Fruit fly (Drosophila melanogaster) whole organism, embryonic: ENCODE results near the gene Neto.

Experiments used
- Ada2b ChIP-seq: fragments of 200-800 bp; sonication (Bioruptor generic); IDR thresholded peaks from 2 replicates; pipeline ENCODE4 v1.3.6; 2022; ENCODE audit warnings: missing biosample characterization, missing genetic modification characterization
- BEAF-32 ChIP-seq: fragments of 200-800 bp; sonication (Bioruptor generic); optimal IDR thresholded peaks from 3 replicates; lab custom pipeline; 2017; ENCODE audit warnings: missing biosample characterization, missing genetic modification characterization, mild to moderate bottlenecking, moderate library complexity, missing genetic modification reagents
- Bgb ChIP-seq: fragments of 200-800 bp; sonication (Bioruptor generic); IDR thresholded peaks from 2 replicates; pipeline ENCODE4 v1.3.6; 2022; ENCODE audit warnings: missing biosample characterization, missing genetic modification characterization; ENCODE audit not compliant: partially characterized antibody
- Blimp-1 ChIP-seq: fragments of 200-800 bp; sonication (Bioruptor generic); optimal IDR thresholded peaks from 3 replicates; lab custom pipeline; 2018; ENCODE audit warnings: missing biosample characterization, missing genetic modification characterization, mild to moderate bottlenecking, moderate library complexity, missing genetic modification reagents
- Bteb2 ChIP-seq: fragments of 200-800 bp; sonication (Bioruptor generic); optimal IDR thresholded peaks from 2 replicates; lab custom pipeline; 2016; ENCODE audit warnings: missing biosample characterization, missing genetic modification characterization
- CG10979 ChIP-seq: fragments of 200-800 bp; sonication (Bioruptor generic); optimal IDR thresholded peaks from 2 replicates; lab custom pipeline; 2018; ENCODE audit warnings: missing biosample characterization, mild to moderate bottlenecking, missing genetic modification characterization, moderate library complexity
- CG12104 ChIP-seq: fragments of 200-800 bp; sonication (Bioruptor generic); optimal IDR thresholded peaks from 3 replicates; lab custom pipeline; 2016; ENCODE audit warnings: missing biosample characterization, missing genetic modification characterization
- CG12769 ChIP-seq: fragments of 200-800 bp; sonication (Bioruptor generic); optimal IDR thresholded peaks from 2 replicates; lab custom pipeline; 2019; ENCODE audit warnings: missing biosample characterization, mild to moderate bottlenecking, missing genetic modification characterization, moderate library complexity
- CG15011 ChIP-seq: fragments of 200-800 bp; sonication (Bioruptor generic); optimal IDR thresholded peaks from 3 replicates; lab custom pipeline; 2018; ENCODE audit warnings: missing biosample characterization, mild to moderate bottlenecking, missing genetic modification characterization
- CG15269 ChIP-seq: fragments of 200-800 bp; sonication (Bioruptor generic); optimal IDR thresholded peaks from 2 replicates; lab custom pipeline; 2018; ENCODE audit warnings: missing biosample characterization, mild to moderate bottlenecking, missing genetic modification characterization, moderate library complexity
- CG17186 ChIP-seq: fragments of 200-800 bp; sonication (Bioruptor generic); optimal IDR thresholded peaks from 3 replicates; lab custom pipeline; 2017; ENCODE audit warnings: missing biosample characterization, missing genetic modification reagents, missing genetic modification characterization
- CG17361 ChIP-seq: fragments of 200-800 bp; sonication (Bioruptor generic); IDR thresholded peaks from 3 replicates; pipeline ENCODE4 v1.3.6; 2022; ENCODE audit warnings: missing biosample characterization, missing genetic modification characterization
- CG18599 ChIP-seq: fragments of 200-800 bp; sonication (Bioruptor generic); optimal IDR thresholded peaks from 3 replicates; lab custom pipeline; 2017; ENCODE audit warnings: missing biosample characterization, missing genetic modification characterization, mild to moderate bottlenecking, moderate library complexity, missing genetic modification reagents
- CG30403 ChIP-seq: fragments of 200-800 bp; sonication (Bioruptor generic); optimal IDR thresholded peaks from 3 replicates; lab custom pipeline; 2016; ENCODE audit warnings: missing biosample characterization, missing genetic modification characterization
- CG30431 ChIP-seq: fragments of 200-800 bp; sonication (Bioruptor generic); optimal IDR thresholded peaks from 2 replicates; lab custom pipeline; 2017; ENCODE audit warnings: missing biosample characterization, missing genetic modification characterization
- CG4617 ChIP-seq: fragments of 200-800 bp; sonication (Bioruptor generic); optimal IDR thresholded peaks from 3 replicates; lab custom pipeline; 2016; ENCODE audit warnings: missing biosample characterization, missing genetic modification characterization, borderline replicate concordance
- CG6175 ChIP-seq: fragments of 200-800 bp; sonication (Bioruptor generic); IDR thresholded peaks from 3 replicates; pipeline ENCODE4 v1.3.6; 2022; ENCODE audit warnings: missing biosample characterization, missing genetic modification characterization
- CG6272 ChIP-seq: fragments of 200-800 bp; sonication (Bioruptor generic); IDR thresholded peaks from 2 replicates; pipeline ENCODE4 v1.3.6; 2022; ENCODE audit warnings: missing biosample characterization, missing genetic modification characterization
- CG7271 ChIP-seq: fragments of 200-800 bp; sonication (Bioruptor generic); optimal IDR thresholded peaks from 2 replicates; lab custom pipeline; 2018; ENCODE audit warnings: missing biosample characterization, mild to moderate bottlenecking, missing genetic modification characterization, moderate library complexity
- CG9932 ChIP-seq: fragments of 200-800 bp; sonication (Bioruptor generic); IDR thresholded peaks from 2 replicates; pipeline ENCODE4 v1.3.6; 2022; ENCODE audit warnings: missing biosample characterization, missing genetic modification characterization
- Fer2 ChIP-seq: fragments of 200-800 bp; sonication (Bioruptor generic); optimal IDR thresholded peaks from 2 replicates; lab custom pipeline; 2018; ENCODE audit warnings: missing biosample characterization, mild to moderate bottlenecking, missing genetic modification characterization, moderate library complexity
- HLH54F ChIP-seq: fragments of 200-800 bp; sonication (Bioruptor generic); optimal IDR thresholded peaks from 3 replicates; lab custom pipeline; 2016; ENCODE audit warnings: missing biosample characterization, missing genetic modification characterization
- Hey ChIP-seq: fragments of 200-800 bp; sonication (Bioruptor generic); optimal IDR thresholded peaks from 3 replicates; lab custom pipeline; 2018; ENCODE audit warnings: missing biosample characterization, mild to moderate bottlenecking, missing genetic modification characterization
- Hmx ChIP-seq: fragments of 200-800 bp; sonication (Bioruptor generic); optimal IDR thresholded peaks from 2 replicates; lab custom pipeline; 2016; ENCODE audit warnings: missing biosample characterization, missing genetic modification characterization
- MESR4 ChIP-seq: fragments of 200-800 bp; sonication (Bioruptor generic); optimal IDR thresholded peaks from 2 replicates; lab custom pipeline; 2018; ENCODE audit warnings: missing biosample characterization, mild to moderate bottlenecking, missing genetic modification characterization, moderate library complexity
- Med ChIP-seq: fragments of 200-800 bp; sonication (Bioruptor generic); peaks from one replicate; lab custom pipeline; 2016; ENCODE audit warnings: missing biosample characterization, missing genetic modification characterization, mild to moderate bottlenecking, inconsistent platforms, moderate library complexity
- NC2β ChIP-seq: fragments of 200-800 bp; sonication (Bioruptor generic); optimal IDR thresholded peaks from 2 replicates; lab custom pipeline; 2016; ENCODE audit warnings: missing biosample characterization, missing genetic modification characterization
- NfI ChIP-seq: fragments of 200-800 bp; sonication (Bioruptor generic); optimal IDR thresholded peaks from 3 replicates; lab custom pipeline; 2018; ENCODE audit warnings: missing biosample characterization, mild to moderate bottlenecking, missing genetic modification characterization, moderate library complexity
- Poxn ChIP-seq: fragments of 200-800 bp; sonication (Bioruptor generic); IDR thresholded peaks from 2 replicates; pipeline ENCODE4 v1.3.6; 2022; ENCODE audit warnings: missing biosample characterization, missing genetic modification characterization
- Scr ChIP-seq: fragments of 200-800 bp; sonication (Bioruptor generic); IDR thresholded peaks from 2 replicates; pipeline ENCODE4 v1.3.6; 2022; ENCODE audit warnings: missing biosample characterization, missing genetic modification characterization; ENCODE audit not compliant: partially characterized antibody
- aop ChIP-seq: fragments of 200-800 bp; sonication (Bioruptor generic); IDR thresholded peaks from 2 replicates; pipeline ENCODE4 v1.3.6; 2022; ENCODE audit warnings: missing biosample characterization, missing genetic modification characterization
- ap ChIP-seq: fragments of 200-800 bp; sonication (Bioruptor generic); IDR thresholded peaks from 2 replicates; pipeline ENCODE4 v1.3.6; 2022; ENCODE audit warnings: missing biosample characterization, missing genetic modification characterization
- bigmax ChIP-seq: fragments of 200-800 bp; sonication (Bioruptor generic); optimal IDR thresholded peaks from 2 replicates; lab custom pipeline; 2018; ENCODE audit warnings: missing biosample characterization, mild to moderate bottlenecking, missing genetic modification characterization
- btn ChIP-seq: fragments of 200-800 bp; sonication (Bioruptor generic); optimal IDR thresholded peaks from 2 replicates; lab custom pipeline; 2016; ENCODE audit warnings: missing biosample characterization, missing genetic modification characterization
- caup ChIP-seq: fragments of 200-800 bp; sonication (Bioruptor generic); optimal IDR thresholded peaks from 3 replicates; lab custom pipeline; 2017; ENCODE audit warnings: missing biosample characterization, mild to moderate bottlenecking, missing genetic modification characterization, moderate library complexity; ENCODE audit not compliant: severe bottlenecking
- chn ChIP-seq: fragments of 200-800 bp; sonication (Bioruptor generic); optimal IDR thresholded peaks from 2 replicates; lab custom pipeline; 2016; ENCODE audit warnings: missing biosample characterization, missing genetic modification characterization
- disco-r ChIP-seq: fragments of 200-800 bp; sonication (Bioruptor generic); optimal IDR thresholded peaks from 2 replicates; lab custom pipeline; 2016; ENCODE audit warnings: missing biosample characterization, missing genetic modification characterization
- gsb ChIP-seq: fragments of 200-800 bp; sonication (Bioruptor generic); IDR thresholded peaks from 2 replicates; pipeline ENCODE4 v1.3.6; 2022; ENCODE audit warnings: missing biosample characterization, missing genetic modification characterization
- her ChIP-seq: fragments of 200-800 bp; sonication (Bioruptor generic); optimal IDR thresholded peaks from 2 replicates; lab custom pipeline; 2016; ENCODE audit warnings: missing biosample characterization, missing genetic modification characterization
- inv ChIP-seq: fragments of 200-800 bp; sonication (Bioruptor generic); IDR thresholded peaks from 2 replicates; pipeline ENCODE4 v1.3.6; 2022; ENCODE audit warnings: missing biosample characterization, missing genetic modification characterization; ENCODE audit not compliant: partially characterized antibody
- nerfin-2 ChIP-seq: fragments of 200-800 bp; sonication (Bioruptor generic); IDR thresholded peaks from 2 replicates; pipeline ENCODE4 v1.3.6; 2022; ENCODE audit warnings: missing biosample characterization, missing genetic modification characterization; ENCODE audit not compliant: partially characterized antibody
- nom ChIP-seq: fragments of 200-800 bp; sonication (Bioruptor generic); optimal IDR thresholded peaks from 2 replicates; lab custom pipeline; 2017; ENCODE audit warnings: missing biosample characterization, missing genetic modification characterization, mild to moderate bottlenecking, moderate library complexity, missing genetic modification reagents
- org-1 ChIP-seq: fragments of 200-800 bp; sonication (Bioruptor generic); optimal IDR thresholded peaks from 2 replicates; lab custom pipeline; 2017; ENCODE audit warnings: missing biosample characterization, missing genetic modification characterization
- salm ChIP-seq: fragments of 200-800 bp; sonication (Bioruptor generic); optimal IDR thresholded peaks from 2 replicates; lab custom pipeline; 2018; ENCODE audit warnings: missing biosample characterization, mild to moderate bottlenecking, missing genetic modification characterization
- sens-2 ChIP-seq: fragments of 200-800 bp; sonication (Bioruptor generic); IDR thresholded peaks from 2 replicates; pipeline ENCODE4 v1.3.6; 2022; ENCODE audit warnings: missing biosample characterization, missing genetic modification characterization
- seq ChIP-seq: fragments of 200-800 bp; sonication (Bioruptor generic); IDR thresholded peaks from 2 replicates; pipeline ENCODE4 v1.3.6; 2022; ENCODE audit warnings: missing biosample characterization, missing genetic modification characterization
- slbo ChIP-seq: fragments of 200-800 bp; sonication (Bioruptor generic); IDR thresholded peaks from 2 replicates; pipeline ENCODE4 v1.3.6; 2022; ENCODE audit warnings: missing biosample characterization, missing genetic modification characterization
- slp2 ChIP-seq: fragments of 200-800 bp; sonication (Bioruptor generic); optimal IDR thresholded peaks from 2 replicates; lab custom pipeline; 2016; ENCODE audit warnings: missing biosample characterization, missing genetic modification characterization
- tio ChIP-seq: fragments of 200-800 bp; sonication (Bioruptor generic); optimal IDR thresholded peaks from 2 replicates; lab custom pipeline; 2017; ENCODE audit warnings: missing biosample characterization, missing genetic modification characterization, inconsistent platforms
- zf30C ChIP-seq: fragments of 200-800 bp; sonication (Bioruptor generic); optimal IDR thresholded peaks from 3 replicates; lab custom pipeline; 2018; ENCODE audit warnings: missing biosample characterization, mild to moderate bottlenecking, missing genetic modification characterization
- zfh2 ChIP-seq: fragments of 200-800 bp; sonication (Bioruptor generic); optimal IDR thresholded peaks from 2 replicates; lab custom pipeline; 2016; ENCODE audit warnings: missing biosample characterization, missing genetic modification characterization

The Neto gene

dm6 chrX:13434065-13434464, 11.6 kb upstream of the Neto start (continued):
- TF ChIP-seq nerfin-2 (GFP tag; lab: Robert Waterston, UW) (no peak), org-1 (GFP tag; lab: Kevin White, UChicago) (peak; percentile 9), Ada2b (GFP tag; lab: Robert Waterston, UW) (no peak), bigmax (GFP tag; lab: Kevin White, UChicago) (no peak), CG4617 (GFP tag; lab: Kevin White, UChicago) (no peak), seq (GFP tag; lab: Robert Waterston, UW) (no peak), CG10979 (tag; lab: Kevin White, UChicago) (no peak), Med (peak; percentile 86), nom (no peak), slbo (GFP tag; lab: Robert Waterston, UW) (peak; percentile 53), tio (GFP tag; lab: Kevin White, UChicago) (no peak), Scr (no peak), CG30431 (no peak), MESR4 (no peak), HLH54F (GFP tag; lab: Kevin White, UChicago) (no peak), CG12769 (tag; lab: Kevin White, UChicago) (peak; percentile 35), CG6272 (GFP tag; lab: Robert Waterston, UW) (no peak), CG6175 (GFP tag; lab: Robert Waterston, UW) (no peak), gsb (GFP tag; lab: Robert Waterston, UW) (no peak), CG15011 (GFP tag; lab: Kevin White, UChicago) (no peak), caup (GFP tag; lab: Kevin White, UChicago) (peak; percentile 1), CG18599 (GFP tag; lab: Kevin White, UChicago) (peak; percentile 63), chn (no peak), NfI (no peak), slp2 (no peak), Hey (tag; lab: Kevin White, UChicago) (no peak), Bteb2 (GFP tag; lab: Kevin White, UChicago) (no peak), btn (GFP tag; lab: Kevin White, UChicago) (no peak), CG17361 (no peak), Poxn (GFP tag; lab: Robert Waterston, UW) (no peak), her (GFP tag; lab: Kevin White, UChicago) (no peak), BEAF-32 (GFP tag; lab: Kevin White, UChicago) (no peak), CG30403 (peak; percentile 14), Blimp-1 (GFP tag; lab: Kevin White, UChicago) (no peak), NC2β (GFP tag; lab: Kevin White, UChicago) (no peak), inv (GFP tag; lab: Robert Waterston, UW) (no peak), CG9932 (GFP tag; lab: Robert Waterston, UW) (0 out of 2 replicates have a peak, but pooled peaks have one; percentile 15), CG7271 (no peak), disco-r (no peak), sens-2 (GFP tag; lab: Robert Waterston, UW) (no peak), zf30C (GFP tag; lab: Kevin White, UChicago) (no peak), aop (GFP tag; lab: Robert Waterston, UW) (no peak), salm (tag; lab: Kevin White, UChicago) (no peak), CG17186 (GFP tag; lab: Kevin White, UChicago) (no peak), CG12104 (no peak), Fer2 (no peak), Hmx (GFP tag; lab: Kevin White, UChicago) (no peak), Bgb (GFP tag; lab: Robert Waterston, UW) (no peak), CG15269 (tag; lab: Kevin White, UChicago) (peak; percentile 13), zfh2 (GFP tag; lab: Kevin White, UChicago) (no peak), ap (no peak)
